Worm (Caenorhabditis elegans) whole organism, L4/young adult: ENCODE data around the gene clec-84.

Source experiments
- W03F9.2 ChIP-seq: fragments of 150-350 bp; optimal IDR thresholded peaks from 2 replicates; lab custom pipeline; 2014; ENCODE audit warnings: missing biosample characterization, missing genetic modification characterization
- dao-5 ChIP-seq: sonication (generic microtip); optimal IDR thresholded peaks from 2 replicates; lab custom pipeline; 2016; ENCODE audit warnings: missing genotype, missing genetic modification characterization, moderate library complexity, missing compliant biosample characterization
- him-1 ChIP-seq: sonication (generic microtip); optimal IDR thresholded peaks from 2 replicates; lab custom pipeline; 2016; ENCODE audit warnings: missing genotype, missing genetic modification reagents, missing genetic modification characterization, missing compliant biosample characterization

DNA sequence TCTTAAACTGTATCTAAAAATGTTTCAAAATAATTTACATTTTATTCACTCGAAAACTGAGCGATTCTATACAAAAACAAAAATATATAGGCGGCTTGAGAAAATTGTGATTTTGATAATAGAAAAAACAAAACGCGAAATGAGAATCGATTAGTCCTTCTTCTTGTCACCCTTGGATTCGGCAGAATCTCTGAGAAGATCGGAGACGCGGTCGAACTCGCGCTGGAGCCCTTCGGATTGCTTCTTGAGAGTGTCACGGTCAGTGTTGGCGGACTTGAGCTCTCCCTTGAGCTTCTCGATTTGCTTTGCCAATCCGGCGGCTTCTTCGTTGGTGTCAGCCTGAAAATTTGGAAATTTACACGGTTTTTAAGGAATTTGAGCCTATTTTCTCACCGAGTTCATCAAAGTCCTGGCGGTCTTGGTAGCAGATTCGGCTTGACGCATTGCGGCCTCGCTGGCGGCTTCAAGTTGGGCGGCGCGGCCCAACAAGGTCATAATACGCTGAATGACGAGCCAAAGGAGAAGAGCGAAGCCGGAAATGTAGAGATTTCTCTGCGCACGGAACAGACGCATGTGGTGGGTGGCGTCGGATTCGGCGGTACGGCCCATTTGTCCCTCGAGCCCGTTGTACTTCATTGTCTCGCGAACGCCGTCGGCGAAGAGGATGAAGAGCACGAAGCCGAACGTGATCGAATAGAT, 49.4 kb downstream of the clec-84 start:
- no peak for TF ChIP-seq dao-5
- no peak for TF ChIP-seq him-1 (tag; lab: Kevin White, UChicago)
- TF ChIP-seq W03F9.2 (tag; lab: Kevin White, UChicago) = no peak
